Worm (Caenorhabditis elegans): ENCODE data around the gene R166.2.

The R166.2 gene

DNA sequence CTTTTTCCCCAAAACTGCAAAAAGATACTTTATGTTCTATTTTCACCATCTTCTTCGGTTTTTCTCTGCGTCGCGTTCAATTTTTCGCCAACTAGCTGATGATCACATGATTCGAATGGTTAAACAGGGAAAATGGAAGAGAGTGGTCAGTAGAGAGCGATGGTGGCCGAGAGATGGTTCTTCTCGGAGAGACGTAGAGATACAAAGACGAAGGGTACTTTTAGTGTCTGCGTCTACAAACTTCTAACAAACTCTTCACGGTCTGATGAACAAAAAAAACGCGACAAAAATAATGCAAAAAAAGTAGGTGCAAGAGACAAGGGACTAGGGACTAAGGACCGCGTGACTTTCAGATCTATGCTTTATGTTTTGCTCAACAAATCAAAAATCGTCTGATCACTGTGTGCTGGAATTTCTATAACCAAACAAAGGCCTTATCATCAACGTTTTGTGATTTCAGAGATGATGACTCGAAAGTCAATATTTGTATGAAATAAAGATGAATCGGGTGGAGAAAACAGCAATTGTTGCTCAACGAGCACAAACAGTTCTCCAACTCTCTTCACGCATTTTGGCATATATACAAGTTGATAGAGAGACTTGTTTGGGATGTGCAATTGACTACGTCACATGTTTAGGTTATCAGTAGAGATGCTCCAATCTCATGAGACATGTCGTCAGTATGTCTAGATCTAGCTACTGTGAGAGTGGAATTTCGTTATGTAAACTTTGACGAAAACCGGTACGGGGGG, 14.7 kb upstream of the R166.2 start (continued):
- TF ChIP-seq mxl-3 (GFP tag; optimal IDR thresholded peaks at IDR 0.05): peak; percentile 60
- TF ChIP-seq ceh-28 (tag; optimal IDR thresholded peaks at IDR 0.05): peak; percentile 14
- no peak for TF ChIP-seq lin-15B (tag; optimal IDR thresholded peaks at IDR 0.05)
- TF ChIP-seq Y75B8A.6 (GFP tag; IDR thresholded peaks at IDR 0.05): 0 out of 2 replicates have a peak, but pooled peaks have one; percentile 74
- TF ChIP-seq Y5F2A.4 (GFP tag; optimal IDR thresholded peaks at IDR 0.05): no peak
- peak; percentile 67 for TF ChIP-seq T26A8.4 (GFP tag; IDR thresholded peaks at IDR 0.05)
- 0 out of 2 replicates have a peak, but pooled peaks have one; percentile 18 for TF ChIP-seq lim-7 (GFP tag; IDR thresholded peaks at IDR 0.05)
- TF ChIP-seq nhr-77 (tag; optimal IDR thresholded peaks at IDR 0.05): peak; percentile 94
- TF ChIP-seq F37D6.2 (tag; optimal IDR thresholded peaks at IDR 0.05): peak; percentile 70
- TF ChIP-seq vab-7 (GFP tag; IDR thresholded peaks at IDR 0.05): peak; percentile 46; the same call in 1 of the 2 replicates
- no peak for TF ChIP-seq snpc-1.2 (GFP tag; IDR thresholded peaks at IDR 0.05)
- no peak for TF ChIP-seq dmd-9 (GFP tag; IDR thresholded peaks at IDR 0.05)
- TF ChIP-seq nhr-6 (tag; optimal IDR thresholded peaks at IDR 0.05): peak; percentile 66
- peak; percentile 57 for TF ChIP-seq cey-2 (tag; optimal IDR thresholded peaks at IDR 0.05; ENCODE audit: borderline replicate concordance, insufficient read depth)
- TF ChIP-seq F49E8.2 (tag; optimal IDR thresholded peaks at IDR 0.05; ENCODE audit: borderline replicate concordance): no peak
- TF ChIP-seq lir-3 (tag; optimal IDR thresholded peaks at IDR 0.05): no peak
- TF ChIP-seq aha-1 (tag): peak; percentile 99
- no peak for TF ChIP-seq D1046.2 (GFP tag; IDR thresholded peaks at IDR 0.05)
- no peak for TF ChIP-seq unc-130 (GFP tag; optimal IDR thresholded peaks at IDR 0.05)
- TF ChIP-seq hlh-30 (tag; optimal IDR thresholded peaks at IDR 0.05; ENCODE audit: insufficient read depth): peak; percentile 99
- peak; percentile 82 for TF ChIP-seq ama-1 (optimal IDR thresholded peaks at IDR 0.05)
- TF ChIP-seq spr-1 (tag; optimal IDR thresholded peaks at IDR 0.05): peak; percentile 63
- no peak for TF ChIP-seq lin-13 (GFP tag; optimal IDR thresholded peaks at IDR 0.05)
- peak; percentile 82 for TF ChIP-seq tra-1 (GFP tag; IDR thresholded peaks at IDR 0.05)
- TF ChIP-seq nhr-10 (tag; optimal IDR thresholded peaks at IDR 0.05): peak; percentile 82
- peak; percentile 26 for TF ChIP-seq spr-3 (GFP tag; optimal IDR thresholded peaks at IDR 0.05)
- peak; percentile 89 for TF ChIP-seq saeg-2 (GFP tag; IDR thresholded peaks at IDR 0.05)
- no peak for TF ChIP-seq ceh-44 (GFP tag; IDR thresholded peaks at IDR 0.05)
- no peak; a peak in 1 of 4 replicates for TF ChIP-seq madf-5 (GFP tag; IDR thresholded peaks at IDR 0.05)
- TF ChIP-seq lin-29 (GFP tag; IDR thresholded peaks at IDR 0.05): peak; percentile 70; the same call in 1 of the 2 replicates
- no peak for TF ChIP-seq zip-2 (tag; optimal IDR thresholded peaks at IDR 0.05)
- peak; percentile 52 for TF ChIP-seq zag-1 (tag; optimal IDR thresholded peaks at IDR 0.05)
- 0 out of 2 replicates have a peak, but pooled peaks have one; percentile 16 for TF ChIP-seq mxl-2 (GFP tag; conservative IDR thresholded peaks at IDR 0.05)
- TF ChIP-seq ceh-82 (tag; optimal IDR thresholded peaks at IDR 0.05): no peak
- peak; percentile 64 for TF ChIP-seq nhr-76 (tag; optimal IDR thresholded peaks at IDR 0.05)
- no peak for TF ChIP-seq Y48G9A.11 (GFP tag; IDR thresholded peaks at IDR 0.05)
- peak; percentile 95 for TF ChIP-seq nhr-48 (tag; optimal IDR thresholded peaks at IDR 0.05)
- TF ChIP-seq zfp-3 (GFP tag; conservative IDR thresholded peaks at IDR 0.05): 0 out of 2 replicates have a peak, but pooled peaks have one; percentile 42
- peak; percentile 41; the same call in 1 of the 2 replicates for TF ChIP-seq pha-4 (GFP tag; IDR thresholded peaks at IDR 0.05)
- TF ChIP-seq pha-4 (tag; optimal IDR thresholded peaks at IDR 0.05): no peak
- TF ChIP-seq daf-12 (tag; optimal IDR thresholded peaks at IDR 0.05): no peak
- peak; percentile 55; the same call in 1 of the 2 replicates for TF ChIP-seq mdt-29 (GFP tag; IDR thresholded peaks at IDR 0.05)
- TF ChIP-seq unc-62 (GFP tag; optimal IDR thresholded peaks at IDR 0.05 in 1 of 2): peak in 1 of 2 experiments; percentile 100
- TF ChIP-seq unc-62 (tag; optimal IDR thresholded peaks at IDR 0.05): no peak
- peak; percentile 98 for TF ChIP-seq nhr-11 (tag; optimal IDR thresholded peaks at IDR 0.05)
- no peak for TF ChIP-seq zfp-2 (tag; optimal IDR thresholded peaks at IDR 0.05)
- TF ChIP-seq nhr-25 (tag; optimal IDR thresholded peaks at IDR 0.05; ENCODE audit: borderline replicate concordance, insufficient read depth): peak; percentile 81
- TF ChIP-seq nhr-102 (tag; optimal IDR thresholded peaks at IDR 0.05): peak; percentile 72
- peak; percentile 40 for TF ChIP-seq php-3 (GFP tag; IDR thresholded peaks at IDR 0.05)
- TF ChIP-seq rbr-2 (tag; optimal IDR thresholded peaks at IDR 0.05): peak; percentile 83
